Worm (Caenorhabditis elegans): ENCODE data around the gene fbxa-43.
A peak's percentile ranks its signal among the peaks of the same experiment; 100 is the strongest.

The fbxa-43 gene

ce11 chrIII:2223932-2224331, 34.8 kb downstream of the fbxa-43 start, which contains the start of gene srd-65:
TSS of gene srd-65 (minus strand) at chrIII:2224032.
- TF ChIP-seq hsf-1 (GFP tag; IDR thresholded peaks at IDR 0.05) (no peak), gei-17 (GFP tag; optimal IDR thresholded peaks at IDR 0.05) (no peak)

ce11 chrIII:2219408-2219807, 39.4 kb downstream of the fbxa-43 start, which contains the start of gene fbxa-12:
TSS of gene fbxa-12 (plus strand) at chrIII:2219708.
- no peak for TF ChIP-seq tbp1 (GFP tag; optimal IDR thresholded peaks at IDR 0.05)
- TF ChIP-seq nhr-179 (tag; optimal IDR thresholded peaks at IDR 0.05): no peak
- TF ChIP-seq ceh-58 (GFP tag; IDR thresholded peaks at IDR 0.05): no peak
- no peak for TF ChIP-seq ztf-18 (tag; optimal IDR thresholded peaks at IDR 0.05)
- no peak for TF ChIP-seq bed-1 (GFP tag; IDR thresholded peaks at IDR 0.05)
- no peak for TF ChIP-seq F10E7.11 (tag; optimal IDR thresholded peaks at IDR 0.05)
- TF ChIP-seq hsf-1 (GFP tag; IDR thresholded peaks at IDR 0.05): no peak
- no peak for TF ChIP-seq nhr-27 (tag; optimal IDR thresholded peaks at IDR 0.05)
- TF ChIP-seq T07F8.4 (tag; optimal IDR thresholded peaks at IDR 0.05): no peak
- TF ChIP-seq Y67H2A.10 (GFP tag; conservative IDR thresholded peaks at IDR 0.05): no peak
- no peak for TF ChIP-seq gei-17 (GFP tag; optimal IDR thresholded peaks at IDR 0.05)
- TF ChIP-seq pbrm-1 (GFP tag; IDR thresholded peaks at IDR 0.05): no peak
- TF ChIP-seq B0261.1 (tag; optimal IDR thresholded peaks at IDR 0.05): no peak
- TF ChIP-seq snpc-1.1 (tag; optimal IDR thresholded peaks at IDR 0.05; ENCODE audit: insufficient read depth): no peak
- no peak for TF ChIP-seq madf-8 (GFP tag; conservative IDR thresholded peaks at IDR 0.05)
- no peak for TF ChIP-seq F49E8.2 (tag; optimal IDR thresholded peaks at IDR 0.05; ENCODE audit: insufficient read depth)
- no peak for TF ChIP-seq ztf-3 (GFP tag; optimal IDR thresholded peaks at IDR 0.05)
- no peak for TF ChIP-seq snpc-1.3 (tag; optimal IDR thresholded peaks at IDR 0.05; ENCODE audit: insufficient read depth)
- TF ChIP-seq ztf-6 (GFP tag; IDR thresholded peaks at IDR 0.05): no peak
- TF ChIP-seq lin-26 (GFP tag; IDR thresholded peaks at IDR 0.05): no peak

ce11 chrIII:2212343-2212742, 46.4 kb downstream of the fbxa-43 start:
- no peak for TF ChIP-seq aptf-2 (GFP tag; conservative IDR thresholded peaks at IDR 0.05)
- peak; percentile 24 for TF ChIP-seq nhr-80 (tag; optimal IDR thresholded peaks at IDR 0.05)
- no peak for TF ChIP-seq madf-10 (tag; optimal IDR thresholded peaks at IDR 0.05)

ce11 chrIII:2211120-2211519, 47.6 kb downstream of the fbxa-43 start, which contains the start of gene C39B5.14:
TSS of gene C39B5.14 (plus strand) at chrIII:2211420.
- TF ChIP-seq F23B12.7 (tag; optimal IDR thresholded peaks at IDR 0.05; ENCODE audit: insufficient read depth) (no peak), attf-6 (GFP tag; IDR thresholded peaks at IDR 0.05) (no peak), mcd-1 (GFP tag; IDR thresholded peaks at IDR 0.05) (no peak; the same call in 1 of the 2 replicates), rcor-1 (GFP tag; IDR thresholded peaks at IDR 0.05) (no peak)

ce11 chrIII:2210601-2211000, 48.2 kb downstream of the fbxa-43 start:
- TF ChIP-seq madf-3 (GFP tag; IDR thresholded peaks at IDR 0.05): no peak
- peak; percentile 29 for TF ChIP-seq lsl-1 (GFP tag; optimal IDR thresholded peaks at IDR 0.05)
- no peak for TF ChIP-seq bed-1 (GFP tag; IDR thresholded peaks at IDR 0.05)

- TF ChIP-seq egl-44 (GFP tag; IDR thresholded peaks at IDR 0.05) (no peak), madf-10 (tag; optimal IDR thresholded peaks at IDR 0.05) (no peak), dpff-1 (tag; optimal IDR thresholded peaks at IDR 0.05) (no peak), dpl-1 (GFP tag; optimal IDR thresholded peaks at IDR 0.05) (no peak), lag-1 (GFP tag; IDR thresholded peaks at IDR 0.05) (no peak), atf-7 (tag; optimal IDR thresholded peaks at IDR 0.05) (no peak), ceh-100 (GFP tag; IDR thresholded peaks at IDR 0.05) (no peak), tlf-1 (GFP tag; optimal IDR thresholded peaks at IDR 0.05) (no peak), T07F8.4 (tag; optimal IDR thresholded peaks at IDR 0.05) (no peak), nfya-2 (GFP tag; IDR thresholded peaks at IDR 0.05) (no peak), egl-18 (GFP tag; IDR thresholded peaks at IDR 0.05) (no peak), snpc-1.3 (tag; optimal IDR thresholded peaks at IDR 0.05; ENCODE audit: insufficient read depth) (no peak), nhr-27 (tag; optimal IDR thresholded peaks at IDR 0.05) (no peak), hlh-26 (GFP tag; conservative IDR thresholded peaks at IDR 0.05) (no peak), lin-54 (GFP tag; optimal IDR thresholded peaks at IDR 0.05) (no peak)
Observed at ce11 chrIII:2207864-2208263, 50.9 kb downstream of the fbxa-43 start, which contains the start of gene C39B5.5. TSS of gene C39B5.5 (plus strand) at chrIII:2208164.

Data from whole organism, young adult.